Worm (Caenorhabditis elegans) whole organism, young adult: ENCODE measurements around the gene eor-2.

Experiments
- B0019.2 ChIP-seq: fragments of 200-800 bp; sonication (Bioruptor generic); conservative IDR thresholded peaks from 2 replicates; pipeline ENCODE4 v1.3.6; 2022; ENCODE audit warnings: missing genetic modification reagents, missing genetic modification characterization, missing compliant biosample characterization
- B0261.1 ChIP-seq: sonication (generic microtip); optimal IDR thresholded peaks from 2 replicates; lab custom pipeline; 2016; ENCODE audit warnings: mild to moderate bottlenecking, missing genetic modification characterization, moderate library complexity, missing compliant biosample characterization
- F33H1.4 ChIP-seq: fragments of 200-800 bp; sonication (Bioruptor generic); IDR thresholded peaks from 2 replicates; pipeline ENCODE4 v1.3.6; 2022; ENCODE audit warnings: missing genetic modification reagents, missing genetic modification characterization, missing compliant biosample characterization
- F52B5.7 ChIP-seq: sonication (generic microtip); optimal IDR thresholded peaks from 2 replicates; lab custom pipeline; 2016; ENCODE audit warnings: mild to moderate bottlenecking, missing genetic modification characterization, missing compliant biosample characterization
- K11D2.4 ChIP-seq: fragments of 200-800 bp; sonication (Bioruptor generic); IDR thresholded peaks from 2 replicates; pipeline ENCODE4 v1.3.6; 2022; ENCODE audit warnings: missing genetic modification reagents, missing genetic modification characterization, missing compliant biosample characterization
- K12H6.12 ChIP-seq: fragments of 200-800 bp; sonication (Bioruptor generic); optimal IDR thresholded peaks from 2 replicates; lab custom pipeline; 2018; ENCODE audit warnings: mild to moderate bottlenecking, missing genetic modification characterization, missing compliant biosample characterization
- aptf-2 ChIP-seq: fragments of 200-800 bp; sonication (Bioruptor generic); conservative IDR thresholded peaks from 2 replicates; pipeline ENCODE4 v1.3.6; 2022; ENCODE audit warnings: missing genetic modification reagents, missing genetic modification characterization, missing compliant biosample characterization
- aptf-3 ChIP-seq: fragments of 200-800 bp; sonication (Bioruptor generic); IDR thresholded peaks from 2 replicates; pipeline ENCODE4 v1.3.6; 2022; ENCODE audit warnings: missing genetic modification characterization, missing compliant biosample characterization
- bed-1 ChIP-seq: fragments of 200-800 bp; sonication (Bioruptor generic); IDR thresholded peaks from 2 replicates; pipeline ENCODE4 v1.3.6; 2022; ENCODE audit warnings: missing genetic modification reagents, missing genetic modification characterization, missing compliant biosample characterization
- ceh-79 ChIP-seq: sonication (generic microtip); optimal IDR thresholded peaks from 2 replicates; lab custom pipeline; 2017; ENCODE audit warnings: mild to moderate bottlenecking, missing genetic modification characterization, missing compliant biosample characterization
- ceh-91 ChIP-seq: fragments of 200-800 bp; sonication (Bioruptor generic); IDR thresholded peaks from 2 replicates; pipeline ENCODE4 v1.3.6; 2022; ENCODE audit warnings: missing genetic modification reagents, missing genetic modification characterization, missing compliant biosample characterization
- dox-1 ChIP-seq: fragments of 200-800 bp; sonication (Bioruptor generic); IDR thresholded peaks from 2 replicates; pipeline ENCODE4 v1.3.6; 2022; ENCODE audit warnings: missing genetic modification reagents, missing genetic modification characterization, missing compliant biosample characterization
- egl-18 ChIP-seq: fragments of 200-800 bp; sonication (Bioruptor generic); IDR thresholded peaks from 2 replicates; pipeline ENCODE4 v1.3.6; 2022; ENCODE audit warnings: missing genetic modification reagents, missing genetic modification characterization, missing compliant biosample characterization
- egl-44 ChIP-seq: fragments of 200-800 bp; sonication (Bioruptor generic); IDR thresholded peaks from 2 replicates; pipeline ENCODE4 v1.3.6; 2022; ENCODE audit warnings: missing genetic modification reagents, missing genetic modification characterization, missing compliant biosample characterization
- ekl-4 ChIP-seq: fragments of 200-800 bp; sonication (Bioruptor generic); IDR thresholded peaks from 2 replicates; pipeline ENCODE4 v1.3.6; 2022; ENCODE audit warnings: missing genetic modification reagents, missing genetic modification characterization, missing compliant biosample characterization
- ets-4 ChIP-seq: fragments of 200-800 bp; sonication (Bioruptor generic); optimal IDR thresholded peaks from 2 replicates; lab custom pipeline; 2018; ENCODE audit warnings: mild to moderate bottlenecking, missing genetic modification characterization, missing compliant biosample characterization
- gei-17 ChIP-seq: fragments of 200-800 bp; sonication (Bioruptor generic); optimal IDR thresholded peaks from 2 replicates; lab custom pipeline; 2018; ENCODE audit warnings: mild to moderate bottlenecking, missing genetic modification characterization, missing compliant biosample characterization
- hlh-12 ChIP-seq: sonication (generic microtip); optimal IDR thresholded peaks from 2 replicates; lab custom pipeline; 2016; ENCODE audit warnings: missing genetic modification characterization, missing compliant biosample characterization
- hlh-26 ChIP-seq: fragments of 200-800 bp; sonication (Bioruptor generic); conservative IDR thresholded peaks from 2 replicates; pipeline ENCODE4 v1.3.6; 2022; ENCODE audit warnings: missing genetic modification reagents, missing genetic modification characterization, missing compliant biosample characterization
- hmg-1.2 ChIP-seq: fragments of 200-800 bp; sonication (Bioruptor generic); IDR thresholded peaks from 2 replicates; pipeline ENCODE4 v1.3.6; 2022; ENCODE audit warnings: missing genetic modification reagents, missing genetic modification characterization, missing compliant biosample characterization
- hmg-20 ChIP-seq: fragments of 200-800 bp; sonication (Bioruptor generic); IDR thresholded peaks from 2 replicates; pipeline ENCODE4 v1.3.6; 2022; ENCODE audit warnings: missing genetic modification reagents, missing genetic modification characterization, missing compliant biosample characterization
- hrde-1 ChIP-seq: sonication (generic microtip); optimal IDR thresholded peaks from 2 replicates; lab custom pipeline; 2016; ENCODE audit warnings: missing genetic modification characterization, mild to moderate bottlenecking, missing compliant biosample characterization, moderate library complexity, missing genotype, missing genetic modification reagents, borderline replicate concordance
- lag-1 ChIP-seq: fragments of 200-800 bp; sonication (Bioruptor generic); IDR thresholded peaks from 2 replicates; pipeline ENCODE4 v1.3.6; 2022; ENCODE audit warnings: missing genetic modification reagents, missing genetic modification characterization, missing compliant biosample characterization
- let-526 ChIP-seq: fragments of 200-800 bp; sonication (Bioruptor generic); IDR thresholded peaks from 2 replicates; pipeline ENCODE4 v1.3.6; 2022; ENCODE audit warnings: missing genetic modification reagents, missing genetic modification characterization, missing compliant biosample characterization
- lin-26 ChIP-seq: fragments of 200-800 bp; sonication (Bioruptor generic); IDR thresholded peaks from 2 replicates; pipeline ENCODE4 v1.3.6; 2022; ENCODE audit warnings: missing genetic modification reagents, missing genetic modification characterization, missing compliant biosample characterization
- lin-40 ChIP-seq: sonication (generic microtip); optimal IDR thresholded peaks from 2 replicates; lab custom pipeline; 2016; ENCODE audit warnings: missing genetic modification characterization, mild to moderate bottlenecking, missing compliant biosample characterization, missing genotype, missing genetic modification reagents
- lir-1 ChIP-seq: fragments of 200-800 bp; sonication (Bioruptor generic); conservative IDR thresholded peaks from 2 replicates; pipeline ENCODE4 v1.3.6; 2022; ENCODE audit warnings: missing genetic modification reagents, missing genetic modification characterization, missing compliant biosample characterization
- lsl-1 ChIP-seq: fragments of 200-800 bp; sonication (Bioruptor generic); optimal IDR thresholded peaks from 2 replicates; lab custom pipeline; 2018; ENCODE audit warnings: mild to moderate bottlenecking, missing genetic modification characterization, moderate library complexity, missing compliant biosample characterization
- madf-6 ChIP-seq: fragments of 200-800 bp; sonication (Bioruptor generic); IDR thresholded peaks from 2 replicates; pipeline ENCODE4 v1.3.6; 2022; ENCODE audit warnings: missing genetic modification reagents, missing genetic modification characterization, missing compliant biosample characterization
- mcd-1 ChIP-seq: fragments of 200-800 bp; sonication (Bioruptor generic); IDR thresholded peaks from 2 replicates; pipeline ENCODE4 v1.3.6; 2022; ENCODE audit warnings: missing genetic modification reagents, missing genetic modification characterization, missing compliant biosample characterization
- mxl-1 ChIP-seq: sonication (generic microtip); optimal IDR thresholded peaks from 2 replicates; lab custom pipeline; 2016; ENCODE audit warnings: missing genetic modification characterization, missing compliant biosample characterization
- nhr-179 ChIP-seq: sonication (generic microtip); optimal IDR thresholded peaks from 2 replicates; lab custom pipeline; 2016; ENCODE audit warnings: mild to moderate bottlenecking, missing genetic modification characterization, missing compliant biosample characterization
- pha-4 ChIP-seq: fragments of 150-350 bp; sonication (generic microtip); optimal IDR thresholded peaks from 2 replicates; lab custom pipeline; 2014; ENCODE audit warnings: missing biosample characterization, missing genetic modification reagents, missing genetic modification characterization
- rec-8 ChIP-seq, 2 experiments: sonication (generic microtip); optimal IDR thresholded peaks; 2 replicates each; lab custom pipeline; 2016; ENCODE audit warnings: mild to moderate bottlenecking in 2 of 2, missing genetic modification characterization in 2 of 2, missing genetic modification reagents in 2 of 2, missing genotype in 2 of 2, missing biosample characterization in 1 of 2, missing compliant biosample characterization in 1 of 2, moderate library complexity in 1 of 2
- repo-1 ChIP-seq: sonication (generic microtip); optimal IDR thresholded peaks from 2 replicates; lab custom pipeline; 2017; ENCODE audit warnings: mild to moderate bottlenecking, missing genetic modification characterization, missing compliant biosample characterization
- sdz-38 ChIP-seq: sonication (generic microtip); optimal IDR thresholded peaks from 2 replicates; lab custom pipeline; 2016; ENCODE audit warnings: missing genotype, missing genetic modification characterization, missing compliant biosample characterization
- snpc-1.1 ChIP-seq: sonication (generic microtip); optimal IDR thresholded peaks from 2 replicates; lab custom pipeline; 2017; ENCODE audit warnings: missing genetic modification characterization, mild to moderate bottlenecking, missing compliant biosample characterization, antibody characterized with exemption, moderate library complexity, missing genotype, missing genetic modification reagents; ENCODE audit not compliant: insufficient read depth
- snpc-1.3 ChIP-seq: sonication (generic microtip); optimal IDR thresholded peaks from 2 replicates; lab custom pipeline; 2017; ENCODE audit warnings: missing genetic modification characterization, mild to moderate bottlenecking, missing compliant biosample characterization, antibody characterized with exemption, moderate library complexity, missing genotype, missing genetic modification reagents; ENCODE audit not compliant: insufficient read depth
- snpc-4 ChIP-seq, 5 experiments: fragments of 150-350 bp in 1 of 5; sonication (generic microtip) in 4 of 5; optimal IDR thresholded peaks; 2 replicates each; lab custom pipeline; 2014 to 2018; ENCODE audit warnings: missing genetic modification characterization in 5 of 5, missing biosample characterization in 3 of 5, antibody characterized with exemption in 2 of 5, mild to moderate bottlenecking in 2 of 5, missing compliant biosample characterization in 2 of 5, missing genotype in 2 of 5, moderate library complexity in 2 of 5, missing genetic modification reagents in 1 of 5
- somi-1 ChIP-seq: fragments of 200-800 bp; sonication (Bioruptor generic); optimal IDR thresholded peaks from 2 replicates; lab custom pipeline; 2018; ENCODE audit warnings: mild to moderate bottlenecking, missing genetic modification characterization, missing compliant biosample characterization
- sptf-2 ChIP-seq: fragments of 200-800 bp; sonication (Bioruptor generic); optimal IDR thresholded peaks from 2 replicates; lab custom pipeline; 2018; ENCODE audit warnings: mild to moderate bottlenecking, missing genetic modification characterization, missing compliant biosample characterization
- tbx-9 ChIP-seq: sonication (generic microtip); optimal IDR thresholded peaks from 2 replicates; lab custom pipeline; 2016; ENCODE audit warnings: borderline replicate concordance, missing genetic modification characterization, inconsistent platforms, missing compliant biosample characterization
- xnd-1 ChIP-seq: sonication (generic microtip); optimal IDR thresholded peaks from 2 replicates; lab custom pipeline; 2016; ENCODE audit warnings: missing genotype, missing genetic modification reagents, missing genetic modification characterization, missing compliant biosample characterization
- ztf-18 ChIP-seq: sonication (generic microtip); optimal IDR thresholded peaks from 2 replicates; lab custom pipeline; 2016; ENCODE audit warnings: missing genotype, mild to moderate bottlenecking, missing genetic modification characterization, missing compliant biosample characterization
- ztf-22 ChIP-seq: fragments of 200-800 bp; sonication (Bioruptor generic); optimal IDR thresholded peaks from 2 replicates; lab custom pipeline; 2018; ENCODE audit warnings: mild to moderate bottlenecking, missing genetic modification characterization, moderate library complexity, missing compliant biosample characterization
- ztf-25 ChIP-seq: fragments of 200-800 bp; sonication (Bioruptor generic); IDR thresholded peaks from 2 replicates; pipeline ENCODE4 v1.3.6; 2022; ENCODE audit warnings: missing genetic modification reagents, missing genetic modification characterization, missing compliant biosample characterization
- ztf-26 ChIP-seq: sonication (generic microtip); optimal IDR thresholded peaks from 2 replicates; lab custom pipeline; 2017; ENCODE audit warnings: missing genetic modification characterization, missing compliant biosample characterization
- ztf-28 ChIP-seq: fragments of 200-800 bp; sonication (Bioruptor generic); IDR thresholded peaks from 2 replicates; pipeline ENCODE4 v1.3.6; 2022; ENCODE audit warnings: missing genetic modification reagents, missing genetic modification characterization, missing compliant biosample characterization

The eor-2 gene

ce11 chrX:14602676-14603075 is at the start of gene eor-2:
Gene eor-2 (plus strand): TSS chrX:14603017.
- TF ChIP-seq K12H6.12 (tag; lab: Kevin White, UChicago) (peak; percentile 30), madf-6 (GFP tag; lab: Robert Waterston, UW) (no peak), hrde-1 (tag; lab: Kevin White, UChicago) (no peak), hmg-1.2 (GFP tag; lab: Robert Waterston, UW) (peak; percentile 51; the same call in 1 of the 2 replicates), F33H1.4 (GFP tag; lab: Robert Waterston, UW) (no peak), aptf-3 (GFP tag; lab: Robert Waterston, UW) (no peak), somi-1 (GFP tag; lab: Kevin White, UChicago) (peak; percentile 9), mxl-1 (tag; lab: Kevin White, UChicago) (no peak), lin-26 (GFP tag; lab: Robert Waterston, UW) (no peak), ztf-26 (tag; lab: Kevin White, UChicago) (peak; percentile 2), hlh-12 (tag; lab: Kevin White, UChicago) (no peak), bed-1 (GFP tag; lab: Robert Waterston, UW) (no peak), B0261.1 (tag; lab: Kevin White, UChicago) (no peak), pha-4 (peak; percentile 32), ztf-18 (tag; lab: Kevin White, UChicago) (no peak), ztf-22 (GFP tag; lab: Kevin White, UChicago) (no peak), snpc-1.1 (tag; lab: Kevin White, UChicago) (no peak), repo-1 (tag; lab: Kevin White, UChicago) (no peak), egl-44 (GFP tag; lab: Robert Waterston, UW) (0 out of 2 replicates have a peak, but pooled peaks have one; percentile 18), snpc-4 (GFP tag; optimal IDR thresholded peaks at IDR 0.05; lab: Kevin White, UChicago) (peak; percentile 17), snpc-4 (tag; optimal IDR thresholded peaks at IDR 0.05; lab: Kevin White, UChicago) (peak; percentile 70 to 86 (median 72)), hmg-20 (GFP tag; lab: Robert Waterston, UW) (no peak), lin-40 (tag; lab: Kevin White, UChicago) (peak; percentile 58), let-526 (GFP tag; lab: Robert Waterston, UW) (no peak), ekl-4 (GFP tag; lab: Robert Waterston, UW) (no peak), xnd-1 (tag; lab: Kevin White, UChicago) (no peak), snpc-1.3 (tag; lab: Kevin White, UChicago) (peak; percentile 5), egl-18 (no peak), sdz-38 (tag; lab: Kevin White, UChicago) (no peak), ztf-25 (GFP tag; lab: Robert Waterston, UW) (no peak), rec-8 (tag; optimal IDR thresholded peaks at IDR 0.05; lab: Kevin White, UChicago) (no peak), ets-4 (peak; percentile 61), dox-1 (GFP tag; lab: Robert Waterston, UW) (no peak), mcd-1 (0 out of 2 replicates have a peak, but pooled peaks have one; percentile 27), tbx-9 (tag; lab: Kevin White, UChicago) (no peak), aptf-2 (no peak), ceh-79 (no peak), B0019.2 (GFP tag; lab: Robert Waterston, UW) (no peak), K11D2.4 (GFP tag; lab: Robert Waterston, UW) (0 out of 2 replicates have a peak, but pooled peaks have one; percentile 17), lsl-1 (no peak), hlh-26 (GFP tag; lab: Robert Waterston, UW) (no peak), sptf-2 (no peak), ztf-28 (no peak), lir-1 (GFP tag; lab: Robert Waterston, UW) (peak; percentile 47), F52B5.7 (tag; lab: Kevin White, UChicago) (no peak), ceh-91 (GFP tag; lab: Robert Waterston, UW) (no peak), lag-1 (GFP tag; lab: Robert Waterston, UW) (no peak), gei-17 (peak; percentile 41), nhr-179 (no peak)
